Worm (Caenorhabditis elegans) whole organism, young adult: ENCODE data around the gene imp-2.
A peak's percentile ranks its signal among the peaks of the same experiment; 100 is the strongest.

Experiments
- D2030.7 ChIP-seq: fragments of 200-800 bp; sonication (Bioruptor generic); IDR thresholded peaks from 2 replicates; pipeline ENCODE4 v1.3.6; 2022; ENCODE audit warnings: missing genetic modification reagents, missing genetic modification characterization, missing compliant biosample characterization
- F22D6.2 ChIP-seq: sonication (generic microtip); optimal IDR thresholded peaks from 2 replicates; lab custom pipeline; 2016; ENCODE audit warnings: mild to moderate bottlenecking, missing genetic modification characterization, missing compliant biosample characterization
- F33H1.4 ChIP-seq: fragments of 200-800 bp; sonication (Bioruptor generic); IDR thresholded peaks from 2 replicates; pipeline ENCODE4 v1.3.6; 2022; ENCODE audit warnings: missing genetic modification reagents, missing genetic modification characterization, missing compliant biosample characterization
- F52B5.7 ChIP-seq: sonication (generic microtip); optimal IDR thresholded peaks from 2 replicates; lab custom pipeline; 2016; ENCODE audit warnings: mild to moderate bottlenecking, missing genetic modification characterization, missing compliant biosample characterization
- F57C9.4 ChIP-seq: sonication (generic microtip); optimal IDR thresholded peaks from 2 replicates; lab custom pipeline; 2017; ENCODE audit warnings: mild to moderate bottlenecking, missing genetic modification characterization, missing compliant biosample characterization
- K12H6.12 ChIP-seq: fragments of 200-800 bp; sonication (Bioruptor generic); optimal IDR thresholded peaks from 2 replicates; lab custom pipeline; 2018; ENCODE audit warnings: mild to moderate bottlenecking, missing genetic modification characterization, missing compliant biosample characterization
- Y53G8AR.9 ChIP-seq: fragments of 200-800 bp; sonication (Bioruptor generic); conservative IDR thresholded peaks from 2 replicates; pipeline ENCODE4 v1.3.6; 2022; ENCODE audit warnings: missing genetic modification reagents, missing genetic modification characterization, missing compliant biosample characterization
- Y67H2A.10 ChIP-seq: fragments of 200-800 bp; sonication (Bioruptor generic); conservative IDR thresholded peaks from 2 replicates; pipeline ENCODE4 v1.3.6; 2022; ENCODE audit warnings: missing genetic modification reagents, missing genetic modification characterization, missing compliant biosample characterization
- akir-1 ChIP-seq: fragments of 200-800 bp; sonication (Bioruptor generic); optimal IDR thresholded peaks from 2 replicates; lab custom pipeline; 2018; ENCODE audit warnings: mild to moderate bottlenecking, missing genetic modification characterization, moderate library complexity, missing compliant biosample characterization
- atf-7 ChIP-seq: sonication (generic microtip); optimal IDR thresholded peaks from 2 replicates; lab custom pipeline; 2017; ENCODE audit warnings: mild to moderate bottlenecking, missing genetic modification characterization, missing compliant biosample characterization
- athp-1 ChIP-seq: sonication (generic microtip); optimal IDR thresholded peaks from 2 replicates; lab custom pipeline; 2017; ENCODE audit warnings: mild to moderate bottlenecking, missing genetic modification characterization, missing compliant biosample characterization
- attf-6 ChIP-seq: fragments of 200-800 bp; sonication (Bioruptor generic); IDR thresholded peaks from 2 replicates; pipeline ENCODE4 v1.3.6; 2022; ENCODE audit warnings: missing genetic modification reagents, missing genetic modification characterization, missing compliant biosample characterization
- ceh-27 ChIP-seq: fragments of 200-800 bp; sonication (Bioruptor generic); optimal IDR thresholded peaks from 2 replicates; lab custom pipeline; 2018; ENCODE audit warnings: mild to moderate bottlenecking, missing genetic modification characterization, moderate library complexity, missing compliant biosample characterization
- chd-7 ChIP-seq: sonication (generic microtip); optimal IDR thresholded peaks from 2 replicates; lab custom pipeline; 2016; ENCODE audit warnings: mild to moderate bottlenecking, missing genetic modification characterization, moderate library complexity, missing compliant biosample characterization
- die-1 ChIP-seq: sonication (generic microtip); optimal IDR thresholded peaks from 2 replicates; lab custom pipeline; 2016; ENCODE audit warnings: missing genotype, mild to moderate bottlenecking, missing genetic modification characterization, missing compliant biosample characterization
- dox-1 ChIP-seq: fragments of 200-800 bp; sonication (Bioruptor generic); IDR thresholded peaks from 2 replicates; pipeline ENCODE4 v1.3.6; 2022; ENCODE audit warnings: missing genetic modification reagents, missing genetic modification characterization, missing compliant biosample characterization
- dpff-1 ChIP-seq: sonication (generic microtip); optimal IDR thresholded peaks from 2 replicates; lab custom pipeline; 2017; ENCODE audit warnings: mild to moderate bottlenecking, missing genetic modification characterization, missing compliant biosample characterization
- dpl-1 ChIP-seq: fragments of 150-350 bp; optimal IDR thresholded peaks from 2 replicates; lab custom pipeline; 2014; ENCODE audit warnings: missing biosample characterization, missing genetic modification reagents, missing genetic modification characterization
- efl-1 ChIP-seq: fragments of 150-350 bp; optimal IDR thresholded peaks from 2 replicates; lab custom pipeline; 2014; ENCODE audit warnings: missing biosample characterization, missing genetic modification reagents, missing genetic modification characterization
- egl-18 ChIP-seq: fragments of 200-800 bp; sonication (Bioruptor generic); IDR thresholded peaks from 2 replicates; pipeline ENCODE4 v1.3.6; 2022; ENCODE audit warnings: missing genetic modification reagents, missing genetic modification characterization, missing compliant biosample characterization
- egl-44 ChIP-seq: fragments of 200-800 bp; sonication (Bioruptor generic); IDR thresholded peaks from 2 replicates; pipeline ENCODE4 v1.3.6; 2022; ENCODE audit warnings: missing genetic modification reagents, missing genetic modification characterization, missing compliant biosample characterization
- ekl-4 ChIP-seq: fragments of 200-800 bp; sonication (Bioruptor generic); IDR thresholded peaks from 2 replicates; pipeline ENCODE4 v1.3.6; 2022; ENCODE audit warnings: missing genetic modification reagents, missing genetic modification characterization, missing compliant biosample characterization
- fkh-3 ChIP-seq: sonication (generic microtip); optimal IDR thresholded peaks from 2 replicates; lab custom pipeline; 2016; ENCODE audit warnings: mild to moderate bottlenecking, missing genetic modification characterization, missing compliant biosample characterization
- gei-17 ChIP-seq: fragments of 200-800 bp; sonication (Bioruptor generic); optimal IDR thresholded peaks from 2 replicates; lab custom pipeline; 2018; ENCODE audit warnings: mild to moderate bottlenecking, missing genetic modification characterization, missing compliant biosample characterization
- hlh-12 ChIP-seq: sonication (generic microtip); optimal IDR thresholded peaks from 2 replicates; lab custom pipeline; 2016; ENCODE audit warnings: missing genetic modification characterization, missing compliant biosample characterization
- hsf-1 ChIP-seq: fragments of 200-800 bp; sonication (Bioruptor generic); IDR thresholded peaks from 2 replicates; pipeline ENCODE4 v1.3.6; 2022; ENCODE audit warnings: missing genetic modification reagents, missing genetic modification characterization, missing compliant biosample characterization
- lag-1 ChIP-seq: fragments of 200-800 bp; sonication (Bioruptor generic); IDR thresholded peaks from 2 replicates; pipeline ENCODE4 v1.3.6; 2022; ENCODE audit warnings: missing genetic modification reagents, missing genetic modification characterization, missing compliant biosample characterization
- lir-1 ChIP-seq: fragments of 200-800 bp; sonication (Bioruptor generic); conservative IDR thresholded peaks from 2 replicates; pipeline ENCODE4 v1.3.6; 2022; ENCODE audit warnings: missing genetic modification reagents, missing genetic modification characterization, missing compliant biosample characterization
- lsy-27 ChIP-seq: sonication (generic microtip); optimal IDR thresholded peaks from 2 replicates; lab custom pipeline; 2017; ENCODE audit warnings: missing genetic modification characterization, mild to moderate bottlenecking, missing compliant biosample characterization, antibody characterized with exemption, missing genotype, borderline replicate concordance; ENCODE audit not compliant: insufficient read depth
- mcd-1 ChIP-seq: fragments of 200-800 bp; sonication (Bioruptor generic); IDR thresholded peaks from 2 replicates; pipeline ENCODE4 v1.3.6; 2022; ENCODE audit warnings: missing genetic modification reagents, missing genetic modification characterization, missing compliant biosample characterization
- mel-28 ChIP-seq: sonication (generic microtip); optimal IDR thresholded peaks from 2 replicates; lab custom pipeline; 2016; ENCODE audit warnings: borderline replicate concordance, mild to moderate bottlenecking, missing genetic modification characterization, missing compliant biosample characterization
- nfya-2 ChIP-seq: fragments of 200-800 bp; sonication (Bioruptor generic); IDR thresholded peaks from 2 replicates; pipeline ENCODE4 v1.3.6; 2022; ENCODE audit warnings: missing genetic modification reagents, missing genetic modification characterization, missing compliant biosample characterization
- nhr-179 ChIP-seq: sonication (generic microtip); optimal IDR thresholded peaks from 2 replicates; lab custom pipeline; 2016; ENCODE audit warnings: mild to moderate bottlenecking, missing genetic modification characterization, missing compliant biosample characterization
- nhr-27 ChIP-seq: fragments of 200-800 bp; sonication (Bioruptor generic); optimal IDR thresholded peaks from 2 replicates; lab custom pipeline; 2018; ENCODE audit warnings: mild to moderate bottlenecking, missing genetic modification characterization, moderate library complexity, missing compliant biosample characterization
- nhr-90 ChIP-seq: sonication (generic microtip); optimal IDR thresholded peaks from 2 replicates; lab custom pipeline; 2016; ENCODE audit warnings: missing genotype, mild to moderate bottlenecking, missing genetic modification characterization, missing compliant biosample characterization
- pha-4 ChIP-seq: fragments of 150-350 bp; sonication (generic microtip); optimal IDR thresholded peaks from 2 replicates; lab custom pipeline; 2014; ENCODE audit warnings: missing biosample characterization, missing genetic modification reagents, missing genetic modification characterization
- rcor-1 ChIP-seq: fragments of 200-800 bp; sonication (Bioruptor generic); IDR thresholded peaks from 2 replicates; pipeline ENCODE4 v1.3.6; 2022; ENCODE audit warnings: missing genetic modification reagents, missing genetic modification characterization, missing compliant biosample characterization
- snpc-3.4 ChIP-seq: sonication (generic microtip); optimal IDR thresholded peaks from 2 replicates; lab custom pipeline; 2017; ENCODE audit warnings: missing genetic modification characterization, mild to moderate bottlenecking, missing compliant biosample characterization, antibody characterized with exemption, moderate library complexity, missing genotype, missing genetic modification reagents
- snpc-4 ChIP-seq, 5 experiments: fragments of 150-350 bp in 1 of 5; sonication (generic microtip) in 4 of 5; optimal IDR thresholded peaks; 2 replicates each; lab custom pipeline; 2014 to 2018; ENCODE audit warnings: missing genetic modification characterization in 5 of 5, missing biosample characterization in 3 of 5, antibody characterized with exemption in 2 of 5, mild to moderate bottlenecking in 2 of 5, missing compliant biosample characterization in 2 of 5, missing genotype in 2 of 5, moderate library complexity in 2 of 5, missing genetic modification reagents in 1 of 5
- tbp1 ChIP-seq: fragments of 200-800 bp; sonication (Bioruptor generic); optimal IDR thresholded peaks from 2 replicates; lab custom pipeline; 2018; ENCODE audit warnings: mild to moderate bottlenecking, missing genetic modification characterization, missing compliant biosample characterization
- tlf-1 ChIP-seq: fragments of 200-800 bp; sonication (Bioruptor generic); optimal IDR thresholded peaks from 2 replicates; lab custom pipeline; 2018; ENCODE audit warnings: mild to moderate bottlenecking, missing genetic modification characterization, missing compliant biosample characterization
- xnd-1 ChIP-seq: sonication (generic microtip); optimal IDR thresholded peaks from 2 replicates; lab custom pipeline; 2016; ENCODE audit warnings: missing genotype, missing genetic modification reagents, missing genetic modification characterization, missing compliant biosample characterization
- zim-3 ChIP-seq: sonication (generic microtip); optimal IDR thresholded peaks from 2 replicates; lab custom pipeline; 2017; ENCODE audit warnings: mild to moderate bottlenecking, missing genetic modification characterization, moderate library complexity, missing compliant biosample characterization
- ztf-22 ChIP-seq: fragments of 200-800 bp; sonication (Bioruptor generic); optimal IDR thresholded peaks from 2 replicates; lab custom pipeline; 2018; ENCODE audit warnings: mild to moderate bottlenecking, missing genetic modification characterization, moderate library complexity, missing compliant biosample characterization
- ztf-28 ChIP-seq: fragments of 200-800 bp; sonication (Bioruptor generic); IDR thresholded peaks from 2 replicates; pipeline ENCODE4 v1.3.6; 2022; ENCODE audit warnings: missing genetic modification reagents, missing genetic modification characterization, missing compliant biosample characterization
- ztf-3 ChIP-seq: fragments of 200-800 bp; sonication (Bioruptor generic); optimal IDR thresholded peaks from 2 replicates; lab custom pipeline; 2018; ENCODE audit warnings: mild to moderate bottlenecking, missing genetic modification characterization, missing compliant biosample characterization

imp-2 gene

ce11 chrIV:11146962-11147470, 28.3 kb upstream of the imp-2 start, which contains the start of gene pigq-1 (continued):
- TF ChIP-seq dpl-1 (no peak), ztf-3 (GFP tag; lab: Kevin White, UChicago) (peak; percentile 43), egl-44 (GFP tag; lab: Robert Waterston, UW) (no peak), attf-6 (GFP tag; lab: Robert Waterston, UW) (no peak), ztf-28 (GFP tag; lab: Robert Waterston, UW) (no peak), tlf-1 (GFP tag; lab: Kevin White, UChicago) (peak; percentile 80), F57C9.4 (peak; percentile 80), ceh-27 (GFP tag; lab: Kevin White, UChicago) (no peak), hsf-1 (0 out of 2 replicates have a peak, but pooled peaks have one; percentile 67), snpc-3.4 (tag; lab: Kevin White, UChicago) (peak; percentile 68), hlh-12 (no peak), Y53G8AR.9 (peak; percentile 84)

- TF ChIP-seq xnd-1 (tag; lab: Kevin White, UChicago) (no peak), F52B5.7 (tag; lab: Kevin White, UChicago) (no peak), gei-17 (GFP tag; lab: Kevin White, UChicago) (no peak), die-1 (no peak), zim-3 (tag; lab: Kevin White, UChicago) (no peak), Y67H2A.10 (no peak), lir-1 (GFP tag; lab: Robert Waterston, UW) (no peak), pha-4 (no peak), Y53G8AR.9 (no peak), efl-1 (GFP tag; lab: Kevin White, UChicago) (no peak), nhr-179 (no peak), akir-1 (GFP tag; lab: Kevin White, UChicago) (no peak), nhr-27 (tag; lab: Kevin White, UChicago) (no peak)
These were observed 27.8 kb upstream of the imp-2 start for ce11 chrIV:11146492-11146891.

ce11 chrIV:11145929-11146339, 27.2 kb upstream of the imp-2 start:
- no peak for TF ChIP-seq mel-28 (tag; lab: Kevin White, UChicago)
- peak; percentile 63 for TF ChIP-seq chd-7 (tag; lab: Kevin White, UChicago)
- TF ChIP-seq tbp1 (GFP tag; lab: Kevin White, UChicago): peak; percentile 42
- TF ChIP-seq dox-1 (GFP tag; lab: Robert Waterston, UW): no peak
- TF ChIP-seq athp-1 (tag; lab: Kevin White, UChicago): peak; percentile 61
- TF ChIP-seq lsy-27 (tag; lab: Kevin White, UChicago): no peak
- TF ChIP-seq F22D6.2 (tag; lab: Kevin White, UChicago): no peak
- peak; percentile 91 for TF ChIP-seq dpff-1 (tag; lab: Kevin White, UChicago)
- TF ChIP-seq ztf-22 (GFP tag; lab: Kevin White, UChicago): no peak
- peak; percentile 57 for TF ChIP-seq fkh-3 (tag; lab: Kevin White, UChicago)
- peak; percentile 46 for TF ChIP-seq atf-7
- TF ChIP-seq egl-18 (GFP tag; lab: Robert Waterston, UW): no peak
- no peak for TF ChIP-seq mcd-1 (GFP tag; lab: Robert Waterston, UW)
- no peak for TF ChIP-seq dpl-1
- TF ChIP-seq K12H6.12 (tag; lab: Kevin White, UChicago): no peak
- peak; percentile 24 for TF ChIP-seq nhr-90 (tag; lab: Kevin White, UChicago)
- peak; percentile 75 for TF ChIP-seq zim-3 (tag; lab: Kevin White, UChicago)
- peak; percentile 54 for TF ChIP-seq snpc-4 (GFP tag; optimal IDR thresholded peaks at IDR 0.05; lab: Kevin White, UChicago)
- peak in 2 of 4 experiments; percentile 37 to 45 for TF ChIP-seq snpc-4 (tag; optimal IDR thresholded peaks at IDR 0.05; lab: Kevin White, UChicago)
- no peak for TF ChIP-seq lag-1 (GFP tag; lab: Robert Waterston, UW)
- TF ChIP-seq Y53G8AR.9: no peak; the same call in 1 of the 2 replicates
- TF ChIP-seq ekl-4: peak; percentile 72
- TF ChIP-seq F57C9.4: peak; percentile 76
- no peak for TF ChIP-seq rcor-1
- peak; percentile 73; the same call in 1 of the 2 replicates for TF ChIP-seq nfya-2 (GFP tag; lab: Robert Waterston, UW)
- peak; percentile 33; the same call in 1 of the 2 replicates for TF ChIP-seq D2030.7 (GFP tag; lab: Robert Waterston, UW)
- peak; percentile 32 for TF ChIP-seq F33H1.4 (GFP tag; lab: Robert Waterston, UW)
